Fruit fly (Drosophila melanogaster): ENCODE measurements around the gene CG42502.

The CG42502 gene

DNA sequence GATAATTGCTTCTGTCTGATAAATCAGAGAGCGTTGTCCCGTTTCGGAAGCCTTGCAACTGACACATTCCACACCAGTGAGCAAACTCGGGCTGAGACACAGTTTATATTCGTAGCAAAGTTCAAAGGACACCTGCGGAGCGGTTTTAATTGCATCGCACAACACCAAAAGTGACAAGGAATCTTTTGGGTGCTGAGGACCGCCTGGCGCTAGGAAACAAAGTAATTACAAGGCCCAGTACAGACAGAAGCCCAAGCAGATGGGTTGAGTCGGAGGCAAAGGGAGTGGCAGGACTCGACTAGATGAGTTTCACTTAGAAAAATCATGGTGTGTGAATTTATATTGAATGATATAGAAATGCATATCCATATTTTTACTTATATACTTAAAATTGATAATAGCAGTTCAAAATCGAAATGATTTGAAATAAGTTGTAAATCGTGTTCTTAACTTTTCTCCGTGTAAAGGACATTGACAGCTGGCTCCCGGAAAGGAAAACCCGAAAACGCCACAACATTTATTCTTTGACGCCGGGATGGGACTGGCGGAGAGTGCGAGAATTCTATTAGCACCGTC lies 2.2 kb downstream of the CG42502 start (continued):
- TF ChIP-seq CG8290 (GFP tag; optimal IDR thresholded peaks at IDR 0.05) = no peak
- TF ChIP-seq CG8290 (tag; optimal IDR thresholded peaks at IDR 0.05) = no peak
- TF ChIP-seq CG2129 (GFP tag; IDR thresholded peaks at IDR 0.05; ENCODE audit: partially characterized antibody) = no peak
- TF ChIP-seq bowl (GFP tag; IDR thresholded peaks at IDR 0.05) = no peak
- TF ChIP-seq row (GFP tag; IDR thresholded peaks at IDR 0.05) = peak; percentile 60; the same call in 2 of the 3 replicates
- no peak for TF ChIP-seq Asciz (GFP tag; optimal IDR thresholded peaks at IDR 0.05)
- TF ChIP-seq Sox102F (GFP tag; optimal IDR thresholded peaks at IDR 0.05) = peak; percentile 8
- TF ChIP-seq Ptx1 (GFP tag; IDR thresholded peaks at IDR 0.05) = peak; percentile 32; the same call in 1 of the 2 replicates
- no peak for TF ChIP-seq CG8281 (tag; optimal IDR thresholded peaks at IDR 0.05)
- no peak for TF ChIP-seq B-H1 (GFP tag; IDR thresholded peaks at IDR 0.05)
- TF ChIP-seq cas (GFP tag; IDR thresholded peaks at IDR 0.05) = no peak
- TF ChIP-seq CG7786 (GFP tag; optimal IDR thresholded peaks at IDR 0.05) = no peak
- peak; percentile 67 for TF ChIP-seq zfh1 (GFP tag; IDR thresholded peaks at IDR 0.05)
- TF ChIP-seq Adf1 (GFP tag; IDR thresholded peaks at IDR 0.05) = no peak
- peak; percentile 8 for TF ChIP-seq CoRest (tag; optimal IDR thresholded peaks at IDR 0.05)
- TF ChIP-seq CG2116 (GFP tag; optimal IDR thresholded peaks at IDR 0.05) = no peak
- no peak for TF ChIP-seq prd (optimal IDR thresholded peaks at IDR 0.05)
- TF ChIP-seq prd (GFP tag; IDR thresholded peaks at IDR 0.05) = peak; percentile 87
- no peak for TF ChIP-seq aop (GFP tag; IDR thresholded peaks at IDR 0.05)
- no peak for TF ChIP-seq CG1233 (GFP tag; optimal IDR thresholded peaks at IDR 0.05)
- 0 out of 2 replicates have a peak, but pooled peaks have one; percentile 32 for TF ChIP-seq CG31441 (GFP tag; IDR thresholded peaks at IDR 0.05)
- no peak for TF ChIP-seq Dip3 (GFP tag; optimal IDR thresholded peaks at IDR 0.05)
- TF ChIP-seq ab (GFP tag; optimal IDR thresholded peaks at IDR 0.05) = no peak
- peak; percentile 36 for TF ChIP-seq CG7839 (tag; optimal IDR thresholded peaks at IDR 0.05)
- no peak for TF ChIP-seq MESR4 (GFP tag; optimal IDR thresholded peaks at IDR 0.05)
- no peak for TF ChIP-seq sisA (GFP tag; IDR thresholded peaks at IDR 0.05)
- peak; percentile 35 for TF ChIP-seq Ets65A (GFP tag)
- no peak for TF ChIP-seq Myb (GFP tag; optimal IDR thresholded peaks at IDR 0.05)
- TF ChIP-seq CG9876 (GFP tag; optimal IDR thresholded peaks at IDR 0.05) = no peak

DNA sequence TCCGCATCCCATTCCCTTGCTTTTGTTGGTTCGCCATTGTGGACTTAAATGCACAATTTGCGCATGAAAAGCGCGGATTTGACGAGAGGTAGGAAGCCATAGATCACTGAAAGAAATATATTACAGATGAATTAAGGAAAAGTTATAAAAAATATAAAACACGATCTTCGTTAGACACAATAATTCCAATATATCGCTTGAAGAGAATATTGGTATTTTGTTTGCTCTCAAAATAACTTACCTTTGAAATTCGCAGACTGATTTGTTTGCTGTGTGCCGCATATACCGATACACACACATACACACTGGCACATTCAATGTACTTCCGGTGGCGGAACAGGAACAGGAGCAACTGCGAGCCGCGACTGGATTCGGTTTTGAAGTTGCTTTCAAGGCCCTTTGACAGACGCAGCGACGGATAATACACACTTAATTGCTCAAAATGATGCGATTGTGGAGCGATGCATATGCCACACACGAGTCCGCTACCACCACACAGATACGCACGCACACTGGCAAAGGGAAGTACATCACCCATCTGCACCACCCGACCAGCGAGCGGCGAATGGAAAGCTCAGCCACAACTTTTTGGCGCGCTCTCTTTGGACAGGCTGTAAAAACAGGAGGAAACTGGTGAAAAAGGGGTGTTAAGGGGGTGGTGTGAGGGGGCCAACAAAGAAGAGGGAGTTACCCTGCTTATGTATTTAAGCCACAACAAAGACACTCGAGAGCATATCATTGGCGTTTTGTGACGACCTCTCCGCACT lies 5.2 kb downstream of the CG42502 start:
- TF ChIP-seq E2f1 (GFP tag; IDR thresholded peaks at IDR 0.05) (no peak), CG11247 (GFP tag; IDR thresholded peaks at IDR 0.05) (no peak), CG7928 (GFP tag; optimal IDR thresholded peaks at IDR 0.05) (no peak), Nf-YC (tag; optimal IDR thresholded peaks at IDR 0.05) (peak; percentile 81), Hey (tag; optimal IDR thresholded peaks at IDR 0.05) (no peak), esg (GFP tag; conservative IDR thresholded peaks at IDR 0.05) (no peak), tio (GFP tag; optimal IDR thresholded peaks at IDR 0.05) (no peak), CG10979 (tag; optimal IDR thresholded peaks at IDR 0.05) (peak; percentile 39), bowl (GFP tag; IDR thresholded peaks at IDR 0.05) (no peak), pb (GFP tag; optimal IDR thresholded peaks at IDR 0.05) (no peak), CG31365 (tag; optimal IDR thresholded peaks at IDR 0.05) (no peak), CG2202 (tag; optimal IDR thresholded peaks at IDR 0.05) (no peak), emc (GFP tag; optimal IDR thresholded peaks at IDR 0.05) (no peak), CG11504 (tag; optimal IDR thresholded peaks at IDR 0.05) (peak; percentile 2), Fer3 (tag; optimal IDR thresholded peaks at IDR 0.05) (no peak), CG6689 (GFP tag; IDR thresholded peaks at IDR 0.05) (0 out of 2 replicates have a peak, but pooled peaks have one; percentile 16), CG11560 (tag; IDR thresholded peaks at IDR 0.05) (no peak), zen (tag; optimal IDR thresholded peaks at IDR 0.05) (peak; percentile 21), Nf-YA (GFP tag; IDR thresholded peaks at IDR 0.05) (no peak), CG12659 (GFP tag; optimal IDR thresholded peaks at IDR 0.05) (no peak), CG12391 (tag; optimal IDR thresholded peaks at IDR 0.05) (peak; percentile 6), CG15479 (GFP tag; optimal IDR thresholded peaks at IDR 0.05) (no peak), wek (GFP tag; optimal IDR thresholded peaks at IDR 0.05) (no peak)
